Worm (Caenorhabditis elegans): ENCODE measurements around the gene Y54G2A.72.

Y54G2A.72 gene

DNA sequence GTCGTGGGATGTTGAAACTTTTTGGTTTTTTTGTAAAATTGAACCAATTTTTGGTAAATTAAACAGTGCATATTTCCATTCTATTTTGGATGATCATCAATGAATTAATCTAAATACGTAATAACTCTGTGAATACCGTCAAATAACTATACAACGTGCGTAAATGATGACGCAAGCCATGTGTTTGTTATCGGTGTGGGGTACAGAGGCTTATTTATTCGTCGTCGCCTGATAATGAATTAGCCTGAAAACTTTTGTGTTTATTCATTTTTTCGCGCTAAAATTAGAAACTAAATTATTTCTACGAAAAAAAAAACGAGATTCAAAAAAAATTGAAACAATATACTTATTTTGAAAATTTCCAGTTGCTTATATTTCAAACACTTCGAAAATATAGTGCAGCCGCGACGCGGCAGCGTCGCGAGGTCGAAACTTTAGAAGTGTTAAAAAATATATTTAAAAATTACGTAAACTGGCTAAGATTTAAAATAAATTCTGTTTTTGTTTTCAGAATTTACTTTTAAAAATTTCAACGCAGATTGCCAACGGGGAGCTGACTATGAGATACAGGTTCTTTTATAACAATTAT lies 29.0 kb upstream of the Y54G2A.72 start:
- TF ChIP-seq nhr-179 (tag; optimal IDR thresholded peaks at IDR 0.05) (no peak), mel-28 (tag; optimal IDR thresholded peaks at IDR 0.05; ENCODE audit: borderline replicate concordance) (no peak), ekl-4 (GFP tag; IDR thresholded peaks at IDR 0.05) (no peak), rcor-1 (GFP tag; IDR thresholded peaks at IDR 0.05) (no peak), ets-4 (GFP tag; optimal IDR thresholded peaks at IDR 0.05) (no peak), somi-1 (GFP tag; optimal IDR thresholded peaks at IDR 0.05) (no peak), pha-4 (tag; optimal IDR thresholded peaks at IDR 0.05) (no peak), him-1 (tag; optimal IDR thresholded peaks at IDR 0.05) (no peak), F33H1.4 (GFP tag; IDR thresholded peaks at IDR 0.05) (no peak), lir-1 (GFP tag; conservative IDR thresholded peaks at IDR 0.05) (no peak), D2030.7 (GFP tag; IDR thresholded peaks at IDR 0.05) (no peak)

DNA sequence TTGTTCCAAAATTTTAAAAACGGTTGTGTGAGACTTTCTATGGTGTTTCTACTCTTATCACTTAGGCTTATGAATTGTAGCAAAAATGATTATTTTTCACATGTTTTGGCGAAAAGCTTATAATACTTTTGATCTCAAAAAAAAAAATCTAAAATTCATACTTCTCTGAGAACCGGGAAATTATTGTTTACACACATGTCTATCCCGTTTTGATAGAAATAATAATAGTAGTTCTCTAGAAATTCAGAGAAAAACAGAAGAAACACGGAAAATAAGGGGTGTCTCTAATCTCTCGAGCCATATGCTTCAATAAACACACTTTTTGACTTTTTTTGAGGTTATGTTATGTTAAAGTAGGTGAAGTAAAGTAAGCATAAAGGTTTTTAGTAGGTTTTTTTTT lies 27.3 kb upstream of the Y54G2A.72 start:
- TF ChIP-seq let-526 (GFP tag; IDR thresholded peaks at IDR 0.05) (no peak), lsl-1 (GFP tag; optimal IDR thresholded peaks at IDR 0.05) (no peak), mes-4 (tag; optimal IDR thresholded peaks at IDR 0.05) (no peak), ccch-3 (GFP tag; optimal IDR thresholded peaks at IDR 0.05) (no peak), K11D2.4 (GFP tag; IDR thresholded peaks at IDR 0.05) (no peak), lag-1 (GFP tag; IDR thresholded peaks at IDR 0.05) (no peak), snpc-3.4 (tag; optimal IDR thresholded peaks at IDR 0.05) (no peak), ceh-27 (GFP tag; optimal IDR thresholded peaks at IDR 0.05) (no peak), ztf-22 (GFP tag; optimal IDR thresholded peaks at IDR 0.05) (no peak), F37B4.10 (GFP tag; IDR thresholded peaks at IDR 0.05) (no peak), dpl-1 (GFP tag; optimal IDR thresholded peaks at IDR 0.05) (no peak)

DNA sequence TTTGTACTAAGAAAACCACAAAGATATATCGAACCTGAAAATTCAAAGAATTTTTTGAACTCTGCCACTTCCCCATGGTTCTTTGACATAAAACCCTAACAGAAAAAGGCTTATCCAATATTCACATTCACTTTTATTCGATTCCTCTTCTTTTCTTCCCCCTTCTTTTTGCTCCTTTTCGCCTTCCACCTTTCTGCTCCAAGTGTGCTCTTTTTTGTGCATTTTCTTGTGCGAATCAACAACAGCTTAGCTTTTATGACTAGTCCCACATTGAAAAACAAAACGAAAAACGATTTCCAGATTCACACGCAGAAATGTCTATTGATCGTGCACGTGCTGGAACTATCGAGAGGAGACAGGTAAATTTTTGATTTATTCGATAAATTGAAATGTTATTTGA lies 26.4 kb upstream of the Y54G2A.72 start, which contains the start of gene Y54G2A.41:
Gene Y54G2A.41, plus strand, starts transcription at position 301 of the 400 bp plus-strand sequence.
- TF ChIP-seq K12H6.12 (tag; optimal IDR thresholded peaks at IDR 0.05) (no peak), ets-4 (GFP tag; optimal IDR thresholded peaks at IDR 0.05) (no peak), C17E4.6 (GFP tag; IDR thresholded peaks at IDR 0.05) (no peak), ztf-3 (GFP tag; optimal IDR thresholded peaks at IDR 0.05) (no peak), aptf-3 (GFP tag; IDR thresholded peaks at IDR 0.05) (no peak), ztf-26 (tag; optimal IDR thresholded peaks at IDR 0.05) (no peak), atf-7 (tag; optimal IDR thresholded peaks at IDR 0.05) (no peak), hmg-1.2 (GFP tag; IDR thresholded peaks at IDR 0.05) (no peak), tlf-1 (GFP tag; optimal IDR thresholded peaks at IDR 0.05) (no peak), hlh-26 (GFP tag; conservative IDR thresholded peaks at IDR 0.05) (no peak), cebp-2 (GFP tag; IDR thresholded peaks at IDR 0.05) (no peak), snpc-4 (GFP tag; optimal IDR thresholded peaks at IDR 0.05) (no peak), snpc-4 (tag; optimal IDR thresholded peaks at IDR 0.05) (no peak), B0019.2 (GFP tag; conservative IDR thresholded peaks at IDR 0.05) (no peak), zim-3 (tag; optimal IDR thresholded peaks at IDR 0.05) (no peak), F52B5.7 (tag; optimal IDR thresholded peaks at IDR 0.05) (no peak), F49E8.2 (tag; optimal IDR thresholded peaks at IDR 0.05; ENCODE audit: insufficient read depth) (no peak)
